Fruit fly (Drosophila melanogaster) whole organism, wandering third instar larva: ENCODE data around the gene CG14174.

ENCODE experiments used
- Abd-B ChIP-seq: fragments of >200 bp; optimal IDR thresholded peaks from 2 replicates; lab custom pipeline; 2017; ENCODE audit warnings: missing biosample characterization, missing genetic modification characterization
- Dfd ChIP-seq: fragments of >200 bp; optimal IDR thresholded peaks from 2 replicates; lab custom pipeline; 2017; ENCODE audit warnings: missing biosample characterization, missing genetic modification characterization
- Dif ChIP-seq: fragments of 200-275, 200-300 bp; sonication (Bioruptor generic); optimal IDR thresholded peaks from 2 replicates; lab custom pipeline; 2018; ENCODE audit warnings: missing biosample characterization, missing genetic modification characterization; ENCODE audit not compliant: partially characterized antibody
- HLH106 ChIP-seq: fragments of 200-800 bp; optimal IDR thresholded peaks from 3 replicates; lab custom pipeline; 2019; ENCODE audit warnings: missing biosample characterization, mild to moderate bottlenecking, missing genetic modification characterization, moderate library complexity
- Hnf4 ChIP-seq: fragments of 200-800 bp; sonication (Bioruptor generic); optimal IDR thresholded peaks from 2 replicates; lab custom pipeline; 2016; ENCODE audit warnings: missing biosample characterization, mild to moderate bottlenecking, missing genetic modification characterization
- Myc ChIP-seq: fragments of >200 bp; optimal IDR thresholded peaks from 2 replicates; lab custom pipeline; 2017
- OdsH ChIP-seq: fragments of 200-800 bp; sonication (Bioruptor generic); optimal IDR thresholded peaks from 2 replicates; lab custom pipeline; 2016; ENCODE audit warnings: missing biosample characterization, mild to moderate bottlenecking, missing genetic modification characterization
- Rel ChIP-seq, 2 experiments: fragments of 200-800 bp; sonication (Bioruptor generic) in 1 of 2; optimal IDR thresholded peaks; 2 replicates in 1 of 2; 3 replicates in 1 of 2; lab custom pipeline; 2016 to 2019; ENCODE audit warnings: mild to moderate bottlenecking in 2 of 2, missing biosample characterization in 2 of 2, missing genetic modification characterization in 2 of 2, moderate library complexity in 1 of 2
- Sp1 ChIP-seq: fragments of 200-800 bp; sonication (Bioruptor generic); optimal IDR thresholded peaks from 3 replicates; lab custom pipeline; 2019; ENCODE audit warnings: missing biosample characterization, mild to moderate bottlenecking, missing genetic modification characterization, moderate library complexity
- lola ChIP-seq: fragments of >200 bp; optimal IDR thresholded peaks from 2 replicates; lab custom pipeline; 2017; ENCODE audit warnings: missing biosample characterization, missing genetic modification characterization
- pan ChIP-seq: fragments of >200 bp; optimal IDR thresholded peaks from 2 replicates; lab custom pipeline; 2017
- psq ChIP-seq: fragments of 200-800 bp; sonication (Bioruptor generic); optimal IDR thresholded peaks from 3 replicates; lab custom pipeline; 2017; ENCODE audit warnings: missing biosample characterization, mild to moderate bottlenecking, missing genetic modification characterization, moderate library complexity
- woc ChIP-seq: sonication (Bioruptor generic); optimal IDR thresholded peaks from 2 replicates; lab custom pipeline; 2016; ENCODE audit warnings: missing biosample characterization, mild to moderate bottlenecking, missing genetic modification characterization

DNA sequence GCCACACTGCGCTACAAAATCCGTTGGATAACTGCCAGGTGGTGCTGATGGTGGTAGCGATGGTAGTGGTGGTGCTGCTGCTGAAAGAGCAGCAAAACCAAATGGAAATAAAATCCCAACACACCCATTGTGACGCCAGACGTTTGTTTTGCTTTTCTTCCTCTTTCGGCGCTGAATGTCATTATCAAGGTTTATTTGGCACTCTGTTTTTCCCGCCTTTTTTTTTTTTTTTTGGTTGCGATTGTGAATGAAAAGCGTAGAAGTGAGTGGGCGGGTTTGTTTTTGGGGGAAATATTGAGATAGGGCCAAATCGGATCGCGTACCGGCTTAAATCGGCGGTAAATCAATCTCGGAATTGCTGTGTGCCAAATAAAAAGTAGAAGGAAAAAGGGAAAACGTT lies 41.9 kb upstream of the CG14174 start:
- no peak for TF ChIP-seq Abd-B (GFP tag; lab: Kevin White, UChicago)
- no peak for TF ChIP-seq Myc (lab: Kevin White, UChicago)
- TF ChIP-seq lola: no peak
- TF ChIP-seq Hnf4 (GFP tag; lab: Kevin White, UChicago): no peak
- TF ChIP-seq pan (lab: Kevin White, UChicago): no peak
- no peak for TF ChIP-seq woc (GFP tag; lab: Kevin White, UChicago)
- TF ChIP-seq Dfd (GFP tag; lab: Kevin White, UChicago): no peak
- TF ChIP-seq OdsH (GFP tag; lab: Kevin White, UChicago): no peak
- no peak for TF ChIP-seq psq (GFP tag; lab: Kevin White, UChicago)
- TF ChIP-seq Sp1 (GFP tag; lab: Kevin White, UChicago): no peak
- no peak for TF ChIP-seq Dif
- no peak for TF ChIP-seq Rel (GFP tag; optimal IDR thresholded peaks at IDR 0.05; lab: Kevin White, UChicago)
- peak; percentile 60 for TF ChIP-seq Rel (tag; optimal IDR thresholded peaks at IDR 0.05; lab: Kevin White, UChicago)
- TF ChIP-seq HLH106 (tag; lab: Kevin White, UChicago): no peak
